Worm (Caenorhabditis elegans): ENCODE results near the gene Y49A10A.2.

- TF ChIP-seq lin-35 (GFP tag; optimal IDR thresholded peaks at IDR 0.05) (no peak), unc-62 (GFP tag; optimal IDR thresholded peaks at IDR 0.05) (no peak), Y53G8AR.9 (GFP tag; conservative IDR thresholded peaks at IDR 0.05) (no peak), rcor-1 (GFP tag; IDR thresholded peaks at IDR 0.05) (no peak), F37B4.10 (GFP tag; IDR thresholded peaks at IDR 0.05) (no peak), C06A6.2 (GFP tag; conservative IDR thresholded peaks at IDR 0.05) (no peak)
Measured at ce11 chrX:10336592-10336991, 35.9 kb downstream of the Y49A10A.2 start.
